Worm (Caenorhabditis elegans) whole organism, L1 larva: ENCODE measurements around the gene gst-33.
A peak's percentile ranks its signal among the peaks of the same experiment; 100 is the strongest.

Experiments
- blmp-1 ChIP-seq: fragments of 150-350 bp; optimal IDR thresholded peaks from 2 replicates; lab custom pipeline; 2014; ENCODE audit warnings: missing biosample characterization, missing genetic modification characterization
- ceh-8 ChIP-seq: fragments of 200-800 bp; sonication (Bioruptor generic); optimal IDR thresholded peaks from 2 replicates; lab custom pipeline; 2018; ENCODE audit warnings: mild to moderate bottlenecking, missing genetic modification characterization, moderate library complexity, missing compliant biosample characterization
- ceh-88 ChIP-seq: fragments of 200-800 bp; sonication (Bioruptor generic); IDR thresholded peaks from 2 replicates; pipeline ENCODE4 v1.3.6; 2022; ENCODE audit warnings: missing genetic modification characterization, missing compliant biosample characterization
- dpl-1 ChIP-seq, 3 experiments: fragments of 150-350 bp in 2 of 3; sonication (generic microtip) in 1 of 3; optimal IDR thresholded peaks; 2 replicates each; lab custom pipeline; 2014 to 2017; ENCODE audit warnings: missing biosample characterization in 3 of 3, missing genetic modification characterization in 3 of 3, missing genetic modification reagents in 3 of 3
- efl-1 ChIP-seq, 4 experiments: fragments of 150-350 bp; optimal IDR thresholded peaks in 3 of 4; peaks in 1 of 4; 1 replicate in 1 of 4; 2 replicates in 3 of 4; lab custom pipeline; 2014; ENCODE audit warnings: missing biosample characterization in 2 of 4, missing genetic modification characterization in 2 of 4, missing genetic modification reagents in 2 of 4
- elt-2 ChIP-seq: sonication (generic microtip); optimal IDR thresholded peaks from 2 replicates; lab custom pipeline; 2016; ENCODE audit warnings: missing genetic modification characterization, mild to moderate bottlenecking, inconsistent platforms, missing compliant biosample characterization, missing genetic modification reagents
- fkh-10 ChIP-seq: sonication (generic microtip); optimal IDR thresholded peaks from 2 replicates; lab custom pipeline; 2017; ENCODE audit warnings: missing biosample characterization, missing genetic modification reagents, missing genetic modification characterization
- fkh-4 ChIP-seq: sonication (generic microtip); optimal IDR thresholded peaks from 2 replicates; lab custom pipeline; 2016; ENCODE audit warnings: missing compliant biosample characterization, missing genetic modification characterization, borderline replicate concordance
- fkh-8 ChIP-seq: sonication (generic microtip); optimal IDR thresholded peaks from 2 replicates; lab custom pipeline; 2016; ENCODE audit warnings: mild to moderate bottlenecking, missing genetic modification characterization, missing compliant biosample characterization
- grh-1 ChIP-seq: fragments of 200-800 bp; sonication (Bioruptor generic); IDR thresholded peaks from 2 replicates; pipeline ENCODE4 v1.3.6; 2022; ENCODE audit warnings: missing genetic modification reagents, missing genetic modification characterization, missing compliant biosample characterization
- hpl-2 ChIP-seq: fragments of 150-350 bp; optimal IDR thresholded peaks from 2 replicates; lab custom pipeline; 2014; ENCODE audit warnings: missing biosample characterization, missing genetic modification reagents, missing genetic modification characterization
- jun-1 ChIP-seq: fragments of 150-350 bp; optimal IDR thresholded peaks from 2 replicates; lab custom pipeline; 2014; ENCODE audit warnings: missing biosample characterization, missing genetic modification reagents, missing genetic modification characterization
- lin-35 ChIP-seq, 2 experiments: fragments of 150-350 bp; optimal IDR thresholded peaks; 2 replicates each; lab custom pipeline; 2014; ENCODE audit warnings: missing biosample characterization in 2 of 2, missing genetic modification characterization in 2 of 2, missing genetic modification reagents in 2 of 2
- mab-9 ChIP-seq: fragments of 200-800 bp; sonication (Bioruptor generic); IDR thresholded peaks from 2 replicates; pipeline ENCODE4 v1.3.6; 2022; ENCODE audit warnings: missing genetic modification reagents, missing genetic modification characterization, missing compliant biosample characterization
- mef-2 ChIP-seq: fragments of 150-350 bp; optimal IDR thresholded peaks from 2 replicates; lab custom pipeline; 2014; ENCODE audit warnings: missing biosample characterization, missing genetic modification characterization
- nhr-11 ChIP-seq: fragments of 150-350 bp; optimal IDR thresholded peaks from 2 replicates; lab custom pipeline; 2014; ENCODE audit warnings: missing biosample characterization, missing genetic modification characterization
- nhr-12 ChIP-seq: sonication (generic microtip); optimal IDR thresholded peaks from 2 replicates; lab custom pipeline; 2017; ENCODE audit warnings: missing biosample characterization, missing genetic modification characterization
- nhr-19 ChIP-seq: fragments of 200-800 bp; sonication (Bioruptor generic); conservative IDR thresholded peaks from 2 replicates; pipeline ENCODE4 v1.3.6; 2022; ENCODE audit warnings: missing genetic modification characterization, missing compliant biosample characterization
- nhr-20 ChIP-seq: sonication (generic microtip); optimal IDR thresholded peaks from 2 replicates; lab custom pipeline; 2016; ENCODE audit warnings: mild to moderate bottlenecking, missing genetic modification characterization, missing compliant biosample characterization
- nhr-28 ChIP-seq: fragments of 150-350 bp; optimal IDR thresholded peaks from 2 replicates; lab custom pipeline; 2014; ENCODE audit warnings: missing biosample characterization, missing genetic modification characterization
- nhr-77 ChIP-seq: fragments of 150-350 bp; optimal IDR thresholded peaks from 2 replicates; lab custom pipeline; 2014; ENCODE audit warnings: missing biosample characterization, missing genetic modification characterization
- nhr-84 ChIP-seq: sonication (generic microtip); optimal IDR thresholded peaks from 2 replicates; lab custom pipeline; 2017; ENCODE audit warnings: missing biosample characterization, missing genetic modification characterization
- nhr-85 ChIP-seq: sonication (generic microtip); peaks from one replicate; lab custom pipeline; 2016; ENCODE audit warnings: missing genetic modification characterization, inconsistent platforms, missing compliant biosample characterization
- pax-3 ChIP-seq: fragments of 200-800 bp; sonication (Bioruptor generic); optimal IDR thresholded peaks from 2 replicates; lab custom pipeline; 2018; ENCODE audit warnings: mild to moderate bottlenecking, missing genetic modification characterization, moderate library complexity, missing compliant biosample characterization
- pqm-1 ChIP-seq: sonication (generic microtip); optimal IDR thresholded peaks from 3 replicates; lab custom pipeline; 2017; ENCODE audit warnings: missing biosample characterization, missing genetic modification characterization
- rnt-1 ChIP-seq: sonication (generic microtip); optimal IDR thresholded peaks from 2 replicates; lab custom pipeline; 2016; ENCODE audit warnings: mild to moderate bottlenecking, missing genetic modification characterization, moderate library complexity, missing compliant biosample characterization
- skn-1 ChIP-seq: fragments of 150-350 bp; optimal IDR thresholded peaks from 2 replicates; lab custom pipeline; 2014; ENCODE audit warnings: missing biosample characterization, missing genetic modification characterization
- sox-4 ChIP-seq: sonication (generic microtip); optimal IDR thresholded peaks from 2 replicates; lab custom pipeline; 2016; ENCODE audit warnings: missing genetic modification characterization, missing compliant biosample characterization
- sup-37 ChIP-seq: fragments of 200-800 bp; sonication (Bioruptor generic); optimal IDR thresholded peaks from 2 replicates; lab custom pipeline; 2018; ENCODE audit warnings: mild to moderate bottlenecking, missing genetic modification characterization, missing compliant biosample characterization
- swsn-7 ChIP-seq: sonication (generic microtip); optimal IDR thresholded peaks from 2 replicates; lab custom pipeline; 2016; ENCODE audit warnings: missing genetic modification characterization, missing compliant biosample characterization
- tlp-1 ChIP-seq: fragments of 150-350 bp; optimal IDR thresholded peaks from 2 replicates; lab custom pipeline; 2014; ENCODE audit warnings: missing biosample characterization, missing genetic modification characterization
- unc-130 ChIP-seq: fragments of 150-350 bp; optimal IDR thresholded peaks from 2 replicates; lab custom pipeline; 2017; ENCODE audit warnings: missing biosample characterization, missing genetic modification characterization, inconsistent platforms
- unc-30 ChIP-seq: sonication (generic microtip); optimal IDR thresholded peaks from 2 replicates; lab custom pipeline; 2017; ENCODE audit warnings: missing biosample characterization, missing genetic modification characterization
- unc-86 ChIP-seq: sonication (generic microtip); optimal IDR thresholded peaks from 2 replicates; lab custom pipeline; 2016; ENCODE audit warnings: missing genetic modification characterization, missing compliant biosample characterization
- unc-98 ChIP-seq: fragments of 200-800 bp; sonication (Bioruptor generic); IDR thresholded peaks from 2 replicates; pipeline ENCODE4 v1.3.6; 2022; ENCODE audit warnings: missing genetic modification characterization, missing compliant biosample characterization
- xbp-1 ChIP-seq: sonication (generic microtip); optimal IDR thresholded peaks from 2 replicates; lab custom pipeline; 2016; ENCODE audit warnings: missing genetic modification characterization, missing compliant biosample characterization
- zag-1 ChIP-seq: fragments of 150-350 bp; optimal IDR thresholded peaks from 2 replicates; lab custom pipeline; 2014; ENCODE audit warnings: missing biosample characterization, missing genetic modification characterization
- zip-4 ChIP-seq: fragments of 200-800 bp; sonication (Bioruptor generic); optimal IDR thresholded peaks from 2 replicates; lab custom pipeline; 2018; ENCODE audit warnings: mild to moderate bottlenecking, missing genetic modification characterization, moderate library complexity, missing compliant biosample characterization

Gene gst-33

ce11 chrV:3486857-3487256 lies 18.5 kb upstream of the gst-33 start, which contains the start of gene srbc-32:
TSS of gene srbc-32 (minus strand) at chrV:3486957.
- no peak for TF ChIP-seq nhr-12
- TF ChIP-seq jun-1 (tag; lab: Kevin White, UChicago): no peak
- no peak for TF ChIP-seq mef-2
- TF ChIP-seq unc-98 (GFP tag; lab: Robert Waterston, UW): no peak
- no peak for TF ChIP-seq ceh-88 (GFP tag; lab: Robert Waterston, UW)
- no peak for TF ChIP-seq unc-130 (tag; lab: Kevin White, UChicago)
- TF ChIP-seq fkh-4: no peak

- TF ChIP-seq nhr-20 (tag; lab: Kevin White, UChicago) (no peak), fkh-8 (tag; lab: Kevin White, UChicago) (peak; percentile 16)
- TF ChIP-seq, all 84 proteins: peak for 1
Observed at ce11 chrV:3484702-3485101, 16.3 kb upstream of the gst-33 start, which contains the start of gene srbc-33. TSS of gene srbc-33 (minus strand) at chrV:3484802.

- peak; percentile 76 for TF ChIP-seq elt-2 (tag; lab: Kevin White, UChicago)
- TF ChIP-seq jun-1 (tag; lab: Kevin White, UChicago): no peak
- no peak for TF ChIP-seq sup-37 (GFP tag; lab: Kevin White, UChicago)
Observed at ce11 chrV:3482550-3483002, 14.2 kb upstream of the gst-33 start, which contains the start of gene lys-7. TSS of gene lys-7 (minus strand) at chrV:3482600.

- TF ChIP-seq pqm-1 (tag; lab: Kevin White, UChicago): no peak
- no peak for TF ChIP-seq efl-1 (optimal IDR thresholded peaks at IDR 0.05; lab: Kevin White, UChicago)
- peak in 1 of 2 experiments; percentile 9 for TF ChIP-seq efl-1 (GFP tag; optimal IDR thresholded peaks at IDR 0.05 in 1 of 2; lab: Kevin White, UChicago)
- no peak for TF ChIP-seq unc-30 (tag; lab: Kevin White, UChicago)
Observed at ce11 chrV:3480346-3480745, 12.0 kb upstream of the gst-33 start, which contains the start of gene srbc-30. TSS of gene srbc-30 (minus strand) at chrV:3480446.

- TF ChIP-seq nhr-77 (tag; lab: Kevin White, UChicago): no peak
- no peak for TF ChIP-seq efl-1 (optimal IDR thresholded peaks at IDR 0.05; lab: Kevin White, UChicago)
- peak in 1 of 2 experiments; percentile 68 for TF ChIP-seq efl-1 (GFP tag; optimal IDR thresholded peaks at IDR 0.05 in 1 of 2; lab: Kevin White, UChicago)
Observed at ce11 chrV:3477496-3477895, 9.1 kb upstream of the gst-33 start, which contains the start of gene srbc-31. TSS of gene srbc-31 (minus strand) at chrV:3477596.

ce11 chrV:3476228-3476627 lies 7.9 kb upstream of the gst-33 start:
- TF ChIP-seq tlp-1 (tag; lab: Kevin White, UChicago): no peak
- no peak for TF ChIP-seq nhr-19 (GFP tag; lab: Robert Waterston, UW)
- TF ChIP-seq nhr-85 (tag; lab: Kevin White, UChicago): no peak
- no peak for TF ChIP-seq mab-9 (GFP tag; lab: Robert Waterston, UW)
- TF ChIP-seq blmp-1 (tag; lab: Kevin White, UChicago): no peak
- no peak for TF ChIP-seq swsn-7
- no peak for TF ChIP-seq nhr-11 (tag; lab: Kevin White, UChicago)
- no peak for TF ChIP-seq ceh-8 (GFP tag; lab: Kevin White, UChicago)
- no peak for TF ChIP-seq ceh-88 (GFP tag; lab: Robert Waterston, UW)
- no peak for TF ChIP-seq pax-3 (tag; lab: Kevin White, UChicago)
- no peak for TF ChIP-seq fkh-10
- TF ChIP-seq zag-1 (tag; lab: Kevin White, UChicago): no peak
- no peak for TF ChIP-seq sup-37 (GFP tag; lab: Kevin White, UChicago)
- TF ChIP-seq, all 84 proteins: peak for 0

ce11 chrV:3475021-3475420 lies 6.7 kb upstream of the gst-33 start, which contains the start of gene oac-2:
TSS of gene oac-2 (minus strand) at chrV:3475121.
- no peak for TF ChIP-seq nhr-85 (tag; lab: Kevin White, UChicago)
- TF ChIP-seq skn-1 (tag; lab: Kevin White, UChicago): no peak
- no peak for TF ChIP-seq nhr-77 (tag; lab: Kevin White, UChicago)
- no peak for TF ChIP-seq grh-1
- no peak for TF ChIP-seq dpl-1 (GFP tag; optimal IDR thresholded peaks at IDR 0.05; lab: Kevin White, UChicago)
- TF ChIP-seq sox-4: no peak
- no peak for TF ChIP-seq unc-86 (tag; lab: Kevin White, UChicago)
- no peak for TF ChIP-seq nhr-84 (tag; lab: Kevin White, UChicago)
- TF ChIP-seq fkh-4: no peak
- TF ChIP-seq fkh-10: no peak
- no peak for TF ChIP-seq zip-4
- no peak for TF ChIP-seq xbp-1 (tag; lab: Kevin White, UChicago)
- TF ChIP-seq nhr-28 (tag; lab: Kevin White, UChicago): no peak
- TF ChIP-seq lin-35 (GFP tag; optimal IDR thresholded peaks at IDR 0.05; lab: Kevin White, UChicago): no peak
- no peak for TF ChIP-seq efl-1 (optimal IDR thresholded peaks at IDR 0.05; lab: Kevin White, UChicago)
- no peak for TF ChIP-seq efl-1 (GFP tag; optimal IDR thresholded peaks at IDR 0.05 in 1 of 2; lab: Kevin White, UChicago)
- no peak for TF ChIP-seq rnt-1 (tag; lab: Kevin White, UChicago)
- TF ChIP-seq hpl-2 (GFP tag; lab: Kevin White, UChicago): no peak
- TF ChIP-seq unc-98 (GFP tag; lab: Robert Waterston, UW): no peak
- TF ChIP-seq pax-3 (tag; lab: Kevin White, UChicago): no peak
